Worm (Caenorhabditis elegans) whole organism, early embryonic: ENCODE data around the gene best-15.

ENCODE experiments used
- B0310.2 ChIP-seq: sonication (generic microtip); optimal IDR thresholded peaks from 2 replicates; lab custom pipeline; 2016; ENCODE audit warnings: mild to moderate bottlenecking, missing genetic modification characterization, missing compliant biosample characterization
- F13C5.2 ChIP-seq: sonication (generic microtip); optimal IDR thresholded peaks from 2 replicates; lab custom pipeline; 2017; ENCODE audit warnings: mild to moderate bottlenecking, missing genetic modification characterization, inconsistent platforms, missing compliant biosample characterization
- aly-1 ChIP-seq: sonication (generic microtip); optimal IDR thresholded peaks from 2 replicates; lab custom pipeline; 2016; ENCODE audit warnings: missing genetic modification characterization, missing compliant biosample characterization
- ama-1 ChIP-seq: fragments of 150-350 bp; optimal IDR thresholded peaks from 2 replicates; lab custom pipeline; 2014
- ceh-13 ChIP-seq: fragments of 200-800 bp; sonication (Bioruptor generic); optimal IDR thresholded peaks from 2 replicates; lab custom pipeline; 2018; ENCODE audit warnings: mild to moderate bottlenecking, missing genetic modification characterization, missing compliant biosample characterization
- ceh-36 ChIP-seq: sonication (generic microtip); optimal IDR thresholded peaks from 2 replicates; lab custom pipeline; 2016; ENCODE audit warnings: missing genetic modification characterization, inconsistent platforms, missing compliant biosample characterization
- ets-7 ChIP-seq: sonication (generic microtip); optimal IDR thresholded peaks from 2 replicates; lab custom pipeline; 2016; ENCODE audit warnings: missing genotype, missing genetic modification characterization, missing compliant biosample characterization
- flt-1 ChIP-seq: fragments of 200-800 bp; sonication (Bioruptor generic); IDR thresholded peaks from 2 replicates; pipeline ENCODE4 v1.3.6; 2022; ENCODE audit warnings: missing genetic modification characterization, missing compliant biosample characterization
- hmbx-1 ChIP-seq: sonication (generic microtip); optimal IDR thresholded peaks from 2 replicates; lab custom pipeline; 2016; ENCODE audit warnings: mild to moderate bottlenecking, missing genetic modification characterization, missing compliant biosample characterization
- hmg-4 ChIP-seq: fragments of 200-800 bp; sonication (Bioruptor generic); optimal IDR thresholded peaks from 2 replicates; lab custom pipeline; 2018; ENCODE audit warnings: mild to moderate bottlenecking, missing genetic modification characterization, missing compliant biosample characterization
- hnd-1 ChIP-seq: sonication (generic microtip); optimal IDR thresholded peaks from 2 replicates; lab custom pipeline; 2016; ENCODE audit warnings: missing genetic modification characterization, missing compliant biosample characterization
- pes-1 ChIP-seq: fragments of 200-800 bp; sonication (Bioruptor generic); IDR thresholded peaks from 2 replicates; pipeline ENCODE4 v1.3.6; 2022; ENCODE audit warnings: missing genetic modification reagents, missing genetic modification characterization, missing compliant biosample characterization
- scrt-1 ChIP-seq: fragments of 200-800 bp; sonication (Bioruptor generic); IDR thresholded peaks from 2 replicates; pipeline ENCODE4 v1.3.6; 2022; ENCODE audit warnings: missing genetic modification characterization, missing compliant biosample characterization
- sea-1 ChIP-seq: fragments of 200-800 bp; sonication (Bioruptor generic); conservative IDR thresholded peaks from 2 replicates; pipeline ENCODE4 v1.3.6; 2022; ENCODE audit warnings: missing genetic modification characterization, missing compliant biosample characterization
- tbx-11 ChIP-seq: fragments of 200-800 bp; sonication (Bioruptor generic); IDR thresholded peaks from 2 replicates; pipeline ENCODE4 v1.3.6; 2022; ENCODE audit warnings: missing genetic modification characterization, missing compliant biosample characterization
- tbx-37 ChIP-seq: fragments of 200-800 bp; sonication (Bioruptor generic); conservative IDR thresholded peaks from 2 replicates; pipeline ENCODE4 v1.3.6; 2022; ENCODE audit warnings: missing genetic modification reagents, missing genetic modification characterization, missing compliant biosample characterization
- tra-4 ChIP-seq: sonication (generic microtip); optimal IDR thresholded peaks from 2 replicates; lab custom pipeline; 2017; ENCODE audit warnings: missing genetic modification characterization, missing compliant biosample characterization

The best-15 gene

DNA sequence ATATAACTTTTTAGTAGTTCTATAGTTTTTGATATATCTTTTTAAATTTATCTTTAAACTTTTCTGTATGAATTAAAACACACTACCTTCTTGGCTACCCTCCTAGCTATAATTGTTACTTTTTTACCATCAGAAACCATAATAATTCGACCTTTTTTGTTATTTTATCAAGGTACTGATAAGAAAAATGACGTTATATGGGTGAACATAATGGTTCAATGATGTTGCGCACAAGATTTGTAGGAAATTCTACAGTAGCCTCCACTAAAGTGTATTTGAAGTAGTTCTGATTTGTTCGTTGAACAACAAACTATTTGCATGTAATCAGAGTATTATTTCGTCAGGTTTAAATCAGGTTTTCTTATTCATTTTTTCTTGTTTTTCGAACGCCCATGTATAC, 33.4 kb downstream of the best-15 start:
- TF ChIP-seq tbx-37 (GFP tag; lab: Robert Waterston, UW) (no peak), sea-1 (GFP tag; lab: Robert Waterston, UW) (no peak), tra-4 (tag; lab: Kevin White, UChicago) (no peak), tbx-11 (GFP tag; lab: Robert Waterston, UW) (no peak), scrt-1 (GFP tag; lab: Robert Waterston, UW) (no peak)

ce11 chrIV:10796707-10797106, 35.3 kb downstream of the best-15 start:
- no peak for TF ChIP-seq ets-7 (tag; lab: Kevin White, UChicago)
- no peak for TF ChIP-seq tbx-37 (GFP tag; lab: Robert Waterston, UW)
- no peak for TF ChIP-seq hnd-1 (tag; lab: Kevin White, UChicago)
- no peak for TF ChIP-seq tbx-11 (GFP tag; lab: Robert Waterston, UW)

DNA sequence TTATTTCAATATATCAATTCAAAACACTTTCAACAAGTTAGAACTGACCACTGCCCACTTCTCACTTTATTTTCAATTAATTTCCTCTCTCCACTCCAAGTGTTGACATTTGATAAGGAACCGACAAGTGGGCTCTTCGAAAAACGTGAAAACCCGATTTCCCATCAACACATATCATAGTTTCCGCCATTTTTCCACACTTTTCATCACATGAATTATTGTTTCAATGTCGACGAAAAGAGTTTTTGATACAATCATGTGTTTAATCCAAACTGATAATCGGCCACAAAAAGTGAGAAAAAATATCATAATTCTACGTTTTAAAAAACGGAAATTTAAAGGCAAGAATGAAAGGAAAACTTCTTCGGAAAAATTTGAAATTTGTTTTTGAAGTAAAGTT, 36.4 kb downstream of the best-15 start:
- TF ChIP-seq B0310.2 (no peak), hmbx-1 (tag; lab: Kevin White, UChicago) (no peak), ets-7 (tag; lab: Kevin White, UChicago) (no peak), tra-4 (tag; lab: Kevin White, UChicago) (no peak), aly-1 (tag; lab: Kevin White, UChicago) (no peak), ceh-36 (no peak), sea-1 (GFP tag; lab: Robert Waterston, UW) (no peak), hnd-1 (tag; lab: Kevin White, UChicago) (no peak), ama-1 (no peak), pes-1 (GFP tag; lab: Robert Waterston, UW) (no peak), tbx-11 (GFP tag; lab: Robert Waterston, UW) (no peak), ceh-13 (no peak), hmg-4 (no peak), tbx-37 (GFP tag; lab: Robert Waterston, UW) (no peak), flt-1 (no peak), scrt-1 (GFP tag; lab: Robert Waterston, UW) (no peak)

DNA sequence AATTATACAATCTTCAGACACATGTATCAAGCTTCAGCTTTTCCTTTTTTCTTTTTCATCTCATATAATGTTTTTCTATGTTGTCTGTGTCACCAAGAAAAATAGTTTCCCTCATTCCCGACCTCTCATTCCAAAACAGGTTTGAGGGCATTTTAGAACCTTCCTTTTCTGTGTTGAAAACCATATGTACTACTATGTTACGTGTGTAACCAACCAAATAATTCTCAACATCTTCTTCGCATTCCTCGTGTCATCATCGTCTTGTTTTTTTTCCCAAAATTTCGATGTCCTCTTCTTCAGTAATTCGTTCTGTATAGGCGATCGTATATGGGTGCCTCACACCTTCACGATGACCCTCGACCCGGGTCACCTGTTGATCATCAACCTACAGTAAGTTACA, 41.7 kb downstream of the best-15 start, which contains the start of gene pept-2:
TSS of gene pept-2 (plus strand) at position 301 of the 400 bp plus-strand sequence.
- no peak for TF ChIP-seq ama-1
- TF ChIP-seq tra-4 (tag; lab: Kevin White, UChicago): no peak
- no peak for TF ChIP-seq ceh-13
- no peak for TF ChIP-seq F13C5.2 (tag; lab: Kevin White, UChicago)
- TF ChIP-seq ceh-36: no peak
- no peak for TF ChIP-seq hmg-4
- no peak for TF ChIP-seq tbx-11 (GFP tag; lab: Robert Waterston, UW)
- no peak for TF ChIP-seq B0310.2
- TF ChIP-seq pes-1 (GFP tag; lab: Robert Waterston, UW): no peak

ce11 chrIV:10786731-10787130, 45.3 kb downstream of the best-15 start, which contains the start of gene srd-7:
TSS of gene srd-7 (minus strand) at chrIV:10786831.
- no peak for TF ChIP-seq ets-7 (tag; lab: Kevin White, UChicago)
- TF ChIP-seq flt-1: no peak
- TF ChIP-seq hnd-1 (tag; lab: Kevin White, UChicago): no peak
- no peak for TF ChIP-seq scrt-1 (GFP tag; lab: Robert Waterston, UW)
- no peak for TF ChIP-seq F13C5.2 (tag; lab: Kevin White, UChicago)
- TF ChIP-seq tra-4 (tag; lab: Kevin White, UChicago): no peak
- no peak for TF ChIP-seq tbx-37 (GFP tag; lab: Robert Waterston, UW)
- TF ChIP-seq aly-1 (tag; lab: Kevin White, UChicago): no peak

DNA sequence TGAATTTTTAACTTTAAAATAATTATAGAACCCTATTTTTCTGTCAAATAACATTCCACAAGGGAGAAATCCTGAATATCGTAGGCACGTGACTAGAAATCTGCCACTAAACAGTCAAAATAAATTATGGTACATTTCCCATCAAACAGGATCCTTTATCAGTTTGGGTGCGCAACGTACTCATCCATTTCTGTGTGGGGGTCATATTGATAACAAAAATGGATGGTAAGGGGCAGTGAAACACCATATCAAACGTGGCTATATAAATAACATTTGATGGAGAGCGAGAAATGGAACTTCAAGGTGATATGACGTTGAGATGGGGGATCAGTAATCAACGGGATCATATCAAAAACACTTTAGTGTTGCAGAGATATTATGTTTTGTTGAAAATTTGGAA, 48.0 kb downstream of the best-15 start:
- TF ChIP-seq pes-1 (GFP tag; lab: Robert Waterston, UW): no peak
- TF ChIP-seq ets-7 (tag; lab: Kevin White, UChicago): no peak
- no peak for TF ChIP-seq aly-1 (tag; lab: Kevin White, UChicago)
- TF ChIP-seq tbx-37 (GFP tag; lab: Robert Waterston, UW): no peak
- TF ChIP-seq hmg-4: no peak
- no peak for TF ChIP-seq ceh-13
- TF ChIP-seq F13C5.2 (tag; lab: Kevin White, UChicago): no peak
- no peak for TF ChIP-seq flt-1
- TF ChIP-seq B0310.2: no peak
- no peak for TF ChIP-seq hnd-1 (tag; lab: Kevin White, UChicago)
- TF ChIP-seq sea-1 (GFP tag; lab: Robert Waterston, UW): no peak
- no peak for TF ChIP-seq tbx-11 (GFP tag; lab: Robert Waterston, UW)
- no peak for TF ChIP-seq ama-1

- TF ChIP-seq ets-7 (tag; lab: Kevin White, UChicago): no peak
- no peak for TF ChIP-seq hmg-4
- TF ChIP-seq tra-4 (tag; lab: Kevin White, UChicago): no peak
- TF ChIP-seq ama-1: no peak
- TF ChIP-seq hnd-1 (tag; lab: Kevin White, UChicago): no peak
- TF ChIP-seq aly-1 (tag; lab: Kevin White, UChicago): no peak
- no peak for TF ChIP-seq pes-1 (GFP tag; lab: Robert Waterston, UW)
- TF ChIP-seq scrt-1 (GFP tag; lab: Robert Waterston, UW): no peak
- no peak for TF ChIP-seq ceh-36
- no peak for TF ChIP-seq tbx-37 (GFP tag; lab: Robert Waterston, UW)
- TF ChIP-seq hmbx-1 (tag; lab: Kevin White, UChicago): no peak
- no peak for TF ChIP-seq tbx-11 (GFP tag; lab: Robert Waterston, UW)
- TF ChIP-seq B0310.2: no peak
- TF ChIP-seq F13C5.2 (tag; lab: Kevin White, UChicago): no peak
- no peak for TF ChIP-seq ceh-13
- TF ChIP-seq flt-1: no peak
Observed at ce11 chrIV:10782014-10782413, 50.0 kb downstream of the best-15 start.

DNA sequence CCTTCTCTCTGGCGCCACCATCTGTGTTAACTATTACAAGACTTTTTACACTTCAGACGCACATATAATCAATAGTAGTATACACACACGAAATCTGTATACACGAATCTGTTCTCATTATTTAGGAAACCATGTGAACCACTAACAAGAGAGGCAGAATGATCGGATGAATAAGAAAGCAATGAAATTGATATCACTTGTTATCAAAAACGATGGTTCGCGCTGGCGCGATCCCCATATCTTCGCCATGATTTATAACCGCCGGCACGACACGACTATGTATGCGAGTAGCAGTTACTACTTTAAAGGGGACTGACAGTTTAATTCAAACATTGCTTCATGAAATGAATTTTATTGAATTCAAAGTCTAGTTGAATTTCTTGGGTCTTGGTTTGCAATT, 50.7 kb downstream of the best-15 start:
- TF ChIP-seq ama-1 (no peak), tbx-37 (GFP tag; lab: Robert Waterston, UW) (no peak), F13C5.2 (tag; lab: Kevin White, UChicago) (no peak), sea-1 (GFP tag; lab: Robert Waterston, UW) (no peak), hmbx-1 (tag; lab: Kevin White, UChicago) (no peak), flt-1 (no peak), ceh-36 (no peak), scrt-1 (GFP tag; lab: Robert Waterston, UW) (no peak)
